Worm (Caenorhabditis elegans) whole organism, midembryonic: Measurements from ENCODE around the gene T16G1.3.

Experiments
- flt-1 ChIP-seq: fragments of 200-800 bp; sonication (Bioruptor generic); IDR thresholded peaks from 2 replicates; pipeline ENCODE4 v1.3.6; 2022; ENCODE audit warnings: missing genetic modification characterization, missing compliant biosample characterization
- tab-1 ChIP-seq: fragments of 200-800 bp; sonication (Bioruptor generic); IDR thresholded peaks from 2 replicates; pipeline ENCODE4 v1.3.6; 2022; ENCODE audit warnings: missing genetic modification characterization, missing compliant biosample characterization

- TF ChIP-seq tab-1 (GFP tag; lab: Robert Waterston, UW) = no peak
- no peak for TF ChIP-seq flt-1 (GFP tag; lab: Robert Waterston, UW)
Measured at ce11 chrV:12904054-12904453, 40.1 kb downstream of the T16G1.3 start, which contains the start of gene ttr-27.
